Fruit fly (Drosophila melanogaster) whole organism, embryonic: ENCODE data around the gene CG1575.

ENCODE experiments used
- Bdp1 ChIP-seq: fragments of 200-800 bp; sonication (Bioruptor generic); optimal IDR thresholded peaks from 3 replicates; lab custom pipeline; 2016; ENCODE audit warnings: missing biosample characterization, missing genetic modification characterization
- BtbVII ChIP-seq: fragments of 200-800 bp; sonication (Bioruptor generic); optimal IDR thresholded peaks from 3 replicates; lab custom pipeline; 2017; ENCODE audit warnings: missing biosample characterization, mild to moderate bottlenecking, missing genetic modification characterization
- CG11456 ChIP-seq: fragments of 200-800 bp; sonication (Bioruptor generic); IDR thresholded peaks from 3 replicates; pipeline ENCODE4 v1.3.6; 2022; ENCODE audit warnings: missing biosample characterization, missing genetic modification characterization
- CG11696 ChIP-seq: fragments of 200-800 bp; sonication (Bioruptor generic); IDR thresholded peaks from 2 replicates; pipeline ENCODE4 v1.3.6; 2022; ENCODE audit warnings: missing biosample characterization, missing genetic modification characterization
- CG12071 ChIP-seq: fragments of 200-800 bp; sonication (Bioruptor generic); optimal IDR thresholded peaks from 3 replicates; lab custom pipeline; 2018; ENCODE audit warnings: missing biosample characterization, mild to moderate bottlenecking, missing genetic modification characterization
- CG12104 ChIP-seq: fragments of 200-800 bp; sonication (Bioruptor generic); optimal IDR thresholded peaks from 3 replicates; lab custom pipeline; 2016; ENCODE audit warnings: missing biosample characterization, missing genetic modification characterization
- CG12155 ChIP-seq: fragments of 200-800 bp; sonication (Bioruptor generic); optimal IDR thresholded peaks from 3 replicates; lab custom pipeline; 2016; ENCODE audit warnings: missing biosample characterization, missing genetic modification characterization
- CG12744 ChIP-seq: fragments of 200-800 bp; sonication (Bioruptor generic); optimal IDR thresholded peaks from 2 replicates; lab custom pipeline; 2016; ENCODE audit warnings: missing biosample characterization, missing genetic modification characterization
- CG14050 ChIP-seq: fragments of 200-800 bp; sonication (Bioruptor generic); IDR thresholded peaks from 3 replicates; pipeline ENCODE4 v1.3.6; 2022; ENCODE audit warnings: missing biosample characterization, missing genetic modification characterization
- CG14441 ChIP-seq: fragments of 200-800 bp; sonication (Bioruptor generic); IDR thresholded peaks from 2 replicates; pipeline ENCODE4 v1.3.6; 2022; ENCODE audit warnings: missing biosample characterization, missing genetic modification characterization
- CG16813 ChIP-seq: fragments of 200-800 bp; sonication (Bioruptor generic); IDR thresholded peaks from 3 replicates; pipeline ENCODE4 v1.3.6; 2022; ENCODE audit warnings: missing biosample characterization, missing genetic modification characterization; ENCODE audit not compliant: partially characterized antibody
- CG17612 ChIP-seq: fragments of 200-800 bp; sonication (Bioruptor generic); IDR thresholded peaks from 2 replicates; pipeline ENCODE4 v1.3.6; 2022; ENCODE audit warnings: missing biosample characterization, missing genetic modification characterization
- CG18764 ChIP-seq: fragments of 200-800 bp; sonication (Bioruptor generic); optimal IDR thresholded peaks from 3 replicates; lab custom pipeline; 2016; ENCODE audit warnings: missing biosample characterization, missing genetic modification characterization
- CG2202 ChIP-seq: fragments of 200-800 bp; sonication (Bioruptor generic); optimal IDR thresholded peaks from 2 replicates; lab custom pipeline; 2018; ENCODE audit warnings: missing biosample characterization, mild to moderate bottlenecking, missing genetic modification characterization
- CG2678 ChIP-seq: fragments of 200-800 bp; sonication (Bioruptor generic); optimal IDR thresholded peaks from 3 replicates; lab custom pipeline; 2019; ENCODE audit warnings: missing biosample characterization, mild to moderate bottlenecking, missing genetic modification characterization, moderate library complexity
- CG2875 ChIP-seq: fragments of 200-800 bp; sonication (Bioruptor generic); optimal IDR thresholded peaks from 2 replicates; lab custom pipeline; 2017; ENCODE audit warnings: missing biosample characterization, mild to moderate bottlenecking, missing genetic modification characterization, missing genetic modification reagents
- CG4820 ChIP-seq: fragments of 200-800 bp; sonication (Bioruptor generic); optimal IDR thresholded peaks from 3 replicates; lab custom pipeline; 2016; ENCODE audit warnings: missing biosample characterization, missing genetic modification characterization
- CG8388 ChIP-seq: fragments of 200-800 bp; sonication (Bioruptor generic); optimal IDR thresholded peaks from 2 replicates; lab custom pipeline; 2019; ENCODE audit warnings: missing biosample characterization, mild to moderate bottlenecking, missing genetic modification characterization, moderate library complexity
- CG8478 ChIP-seq: fragments of >200 bp; optimal IDR thresholded peaks from 2 replicates; lab custom pipeline; 2018
- CG9797 ChIP-seq: fragments of 200-800 bp; sonication (Bioruptor generic); optimal IDR thresholded peaks from 3 replicates; lab custom pipeline; 2018; ENCODE audit warnings: missing biosample characterization, mild to moderate bottlenecking, missing genetic modification characterization
- Chrac-16 ChIP-seq: fragments of 200-800 bp; sonication (Bioruptor generic); optimal IDR thresholded peaks from 3 replicates; lab custom pipeline; 2016; ENCODE audit warnings: missing biosample characterization, missing genetic modification characterization
- Dip3 ChIP-seq: fragments of 200-800 bp; sonication (Bioruptor generic); optimal IDR thresholded peaks from 3 replicates; lab custom pipeline; 2016; ENCODE audit warnings: missing biosample characterization, missing genetic modification characterization
- Drgx ChIP-seq: fragments of 200-800 bp; sonication (Bioruptor generic); IDR thresholded peaks from 2 replicates; pipeline ENCODE4 v1.3.6; 2022; ENCODE audit warnings: missing biosample characterization, missing genetic modification characterization
- E2f1 ChIP-seq: fragments of 200-800 bp; sonication (Bioruptor generic); IDR thresholded peaks from 2 replicates; pipeline ENCODE4 v1.3.6; 2022; ENCODE audit warnings: missing biosample characterization, missing genetic modification characterization
- E2f2 ChIP-seq: fragments of 200-800 bp; sonication (Bioruptor generic); IDR thresholded peaks from 2 replicates; pipeline ENCODE4 v1.3.6; 2022; ENCODE audit warnings: missing biosample characterization, missing genetic modification characterization
- Hr39 ChIP-seq: fragments of >200 bp; optimal IDR thresholded peaks from 2 replicates; lab custom pipeline; 2017
- Lhr ChIP-seq: fragments of 200-800 bp; sonication (Bioruptor generic); optimal IDR thresholded peaks from 3 replicates; lab custom pipeline; 2017; ENCODE audit warnings: mild to moderate bottlenecking, missing biosample characterization, missing genetic modification reagents, missing genetic modification characterization
- NC2β ChIP-seq: fragments of 200-800 bp; sonication (Bioruptor generic); optimal IDR thresholded peaks from 2 replicates; lab custom pipeline; 2016; ENCODE audit warnings: missing biosample characterization, missing genetic modification characterization
- Nf-YC ChIP-seq: fragments of 200-800 bp; optimal IDR thresholded peaks from 3 replicates; lab custom pipeline; 2019; ENCODE audit warnings: missing biosample characterization, mild to moderate bottlenecking, missing genetic modification characterization, moderate library complexity
- Opbp ChIP-seq: fragments of 200-800 bp; sonication (Bioruptor generic); IDR thresholded peaks from 3 replicates; pipeline ENCODE4 v1.3.6; 2022; ENCODE audit warnings: missing biosample characterization, missing genetic modification characterization; ENCODE audit not compliant: partially characterized antibody
- Poxn ChIP-seq: fragments of 200-800 bp; sonication (Bioruptor generic); IDR thresholded peaks from 2 replicates; pipeline ENCODE4 v1.3.6; 2022; ENCODE audit warnings: missing biosample characterization, missing genetic modification characterization
- Xrp1 ChIP-seq: fragments of 200-800 bp; sonication (Bioruptor generic); IDR thresholded peaks from 2 replicates; pipeline ENCODE4 v1.3.6; 2022; ENCODE audit warnings: missing biosample characterization, missing genetic modification characterization
- ac ChIP-seq: fragments of 200-800 bp; sonication (Bioruptor generic); optimal IDR thresholded peaks from 3 replicates; lab custom pipeline; 2017; ENCODE audit warnings: missing biosample characterization, mild to moderate bottlenecking, missing genetic modification characterization
- bbx ChIP-seq: fragments of 200-800 bp; sonication (Bioruptor generic); IDR thresholded peaks from 2 replicates; pipeline ENCODE4 v1.3.6; 2022; ENCODE audit warnings: missing biosample characterization, missing genetic modification characterization; ENCODE audit not compliant: partially characterized antibody
- cwo ChIP-seq: fragments of 200-800 bp; sonication (Bioruptor generic); optimal IDR thresholded peaks from 3 replicates; lab custom pipeline; 2017; ENCODE audit warnings: missing biosample characterization, missing genetic modification characterization, mild to moderate bottlenecking, moderate library complexity, missing genetic modification reagents
- dimm ChIP-seq: fragments of 200-800 bp; sonication (Bioruptor generic); IDR thresholded peaks from 2 replicates; pipeline ENCODE4 v1.3.6; 2022; ENCODE audit warnings: missing biosample characterization, missing genetic modification characterization
- disco-r ChIP-seq: fragments of 200-800 bp; sonication (Bioruptor generic); optimal IDR thresholded peaks from 2 replicates; lab custom pipeline; 2016; ENCODE audit warnings: missing biosample characterization, missing genetic modification characterization
- dysf ChIP-seq: fragments of 200-800 bp; sonication (Bioruptor generic); IDR thresholded peaks from 3 replicates; pipeline ENCODE4 v1.3.6; 2022; ENCODE audit warnings: missing biosample characterization, missing genetic modification characterization
- exex ChIP-seq: fragments of 200-800 bp; sonication (Bioruptor generic); optimal IDR thresholded peaks from 4 replicates; lab custom pipeline; 2018; ENCODE audit warnings: missing biosample characterization, mild to moderate bottlenecking, missing genetic modification characterization, moderate library complexity
- knrl ChIP-seq: fragments of 200-800 bp; sonication (Bioruptor generic); IDR thresholded peaks from 3 replicates; pipeline ENCODE4 v1.3.6; 2022; ENCODE audit warnings: missing biosample characterization, missing genetic modification characterization; ENCODE audit not compliant: partially characterized antibody
- lbe ChIP-seq: fragments of 200-800 bp; sonication (Bioruptor generic); optimal IDR thresholded peaks from 2 replicates; lab custom pipeline; 2016; ENCODE audit warnings: missing biosample characterization, mild to moderate bottlenecking, missing genetic modification characterization
- otp ChIP-seq: fragments of 200-800 bp; sonication (Bioruptor generic); IDR thresholded peaks from 3 replicates; pipeline ENCODE4, ENCODE4 v1.3.6; 2022; ENCODE audit warnings: missing biosample characterization, missing genetic modification characterization
- ro ChIP-seq: fragments of 200-800 bp; sonication (Bioruptor generic); IDR thresholded peaks from 2 replicates; pipeline ENCODE4 v1.3.6; 2022; ENCODE audit warnings: missing biosample characterization, missing genetic modification characterization
- shn ChIP-seq: fragments of 200-800 bp; sonication (Bioruptor generic); optimal IDR thresholded peaks from 3 replicates; lab custom pipeline; 2016; ENCODE audit warnings: missing biosample characterization, missing genetic modification characterization
- sim ChIP-seq: fragments of 200-800 bp; sonication (Bioruptor generic); IDR thresholded peaks from 2 replicates; pipeline ENCODE4 v1.3.6; 2022; ENCODE audit warnings: missing biosample characterization, missing genetic modification characterization
- sna ChIP-seq: fragments of 200-800 bp; sonication (Bioruptor generic); IDR thresholded peaks from 2 replicates; pipeline ENCODE4 v1.3.6; 2022; ENCODE audit warnings: missing biosample characterization, missing genetic modification characterization; ENCODE audit not compliant: partially characterized antibody
- so ChIP-seq: fragments of 200-800 bp; sonication (Bioruptor generic); IDR thresholded peaks from 3 replicates; pipeline ENCODE4 v1.3.6; 2022; ENCODE audit warnings: missing biosample characterization, missing genetic modification characterization
- tio ChIP-seq: fragments of 200-800 bp; sonication (Bioruptor generic); optimal IDR thresholded peaks from 2 replicates; lab custom pipeline; 2017; ENCODE audit warnings: missing biosample characterization, missing genetic modification characterization, inconsistent platforms
- tna ChIP-seq: fragments of 200-800 bp; sonication (Bioruptor generic); IDR thresholded peaks from 2 replicates; pipeline ENCODE4 v1.3.6; 2022; ENCODE audit warnings: missing biosample characterization, missing genetic modification characterization; ENCODE audit not compliant: partially characterized antibody
- trh ChIP-seq: fragments of 200-800 bp; sonication (Bioruptor generic); optimal IDR thresholded peaks from 2 replicates; lab custom pipeline; 2016; ENCODE audit warnings: missing biosample characterization, missing genetic modification characterization
- vnd ChIP-seq: fragments of 200-800 bp; sonication (Bioruptor generic); IDR thresholded peaks from 3 replicates; pipeline ENCODE4 v1.3.6; 2022; ENCODE audit warnings: missing biosample characterization, missing genetic modification characterization; ENCODE audit not compliant: partially characterized antibody

The CG1575 gene

dm6 chrX:8157294-8157693 lies 40.5 kb downstream of the CG1575 start, which contains the start of the genes Traf6 and GIIIspla2 (continued):
- TF ChIP-seq dysf (GFP tag; lab: Robert Waterston, UW) = peak; percentile 88
- peak; percentile 50 for TF ChIP-seq cwo
- peak; percentile 60 for TF ChIP-seq lbe (GFP tag; lab: Kevin White, UChicago)
- TF ChIP-seq CG2875 = peak; percentile 8
- TF ChIP-seq CG18764 (GFP tag; lab: Kevin White, UChicago) = peak; percentile 43
- peak; percentile 60 for TF ChIP-seq Chrac-16 (GFP tag; lab: Kevin White, UChicago)
- TF ChIP-seq CG17612 (GFP tag; lab: Robert Waterston, UW) = peak; percentile 27; the same call in 1 of the 2 replicates
- 0 out of 2 replicates have a peak, but pooled peaks have one; percentile 40 for TF ChIP-seq sna (GFP tag; lab: Robert Waterston, UW)
- TF ChIP-seq Nf-YC (tag; lab: Kevin White, UChicago) = peak; percentile 73
- TF ChIP-seq exex = no peak
- peak; percentile 54 for TF ChIP-seq Lhr (GFP tag; lab: Kevin White, UChicago)
- peak; percentile 60 for TF ChIP-seq CG12104 (GFP tag; lab: Kevin White, UChicago)
- TF ChIP-seq CG14050 (GFP tag; lab: Robert Waterston, UW) = peak; percentile 72
- peak; percentile 42 for TF ChIP-seq CG4820 (GFP tag; lab: Kevin White, UChicago)
- peak; percentile 31 for TF ChIP-seq disco-r (GFP tag; lab: Kevin White, UChicago)
- peak; percentile 29; the same call in 1 of the 2 replicates for TF ChIP-seq Poxn
- peak; percentile 67 for TF ChIP-seq Drgx (GFP tag; lab: Robert Waterston, UW)
- no peak for TF ChIP-seq vnd (GFP tag; lab: Robert Waterston, UW)
- TF ChIP-seq tna (GFP tag; lab: Robert Waterston, UW) = no peak
- TF ChIP-seq CG11456 (GFP tag; lab: Robert Waterston, UW) = peak; percentile 71; the same call in 2 of the 3 replicates
- TF ChIP-seq ro (GFP tag; lab: Robert Waterston, UW) = 0 out of 2 replicates have a peak, but pooled peaks have one; percentile 30
- no peak for TF ChIP-seq CG2202 (tag; lab: Kevin White, UChicago)
- no peak for TF ChIP-seq trh (GFP tag; lab: Kevin White, UChicago)
- TF ChIP-seq CG12155 (GFP tag; lab: Kevin White, UChicago) = peak; percentile 77
- peak; percentile 79 for TF ChIP-seq CG8388 (GFP tag; lab: Kevin White, UChicago)
- peak; percentile 30; the same call in 1 of the 2 replicates for TF ChIP-seq CG11696 (GFP tag; lab: Robert Waterston, UW)
- TF ChIP-seq NC2β (GFP tag; lab: Kevin White, UChicago) = peak; percentile 44
- peak; percentile 74 for TF ChIP-seq E2f2 (GFP tag; lab: Robert Waterston, UW)
- TF ChIP-seq bbx = no peak
- no peak for TF ChIP-seq dimm
- TF ChIP-seq Dip3 (GFP tag; lab: Kevin White, UChicago) = peak; percentile 77
- TF ChIP-seq CG9797 (GFP tag; lab: Kevin White, UChicago) = peak; percentile 45
- TF ChIP-seq tio (GFP tag; lab: Kevin White, UChicago) = no peak
- peak; percentile 31 for TF ChIP-seq BtbVII (GFP tag; lab: Kevin White, UChicago)
- TF ChIP-seq CG2678 (tag; lab: Kevin White, UChicago) = no peak
- no peak for TF ChIP-seq Hr39 (lab: Kevin White, UChicago)
- TF ChIP-seq shn = peak; percentile 77
- peak; percentile 78 for TF ChIP-seq CG14441 (GFP tag; lab: Robert Waterston, UW)
- TF ChIP-seq knrl (GFP tag; lab: Robert Waterston, UW) = peak; percentile 50; the same call in 1 of the 3 replicates
- TF ChIP-seq so (GFP tag; lab: Robert Waterston, UW) = peak; percentile 77; the same call in 2 of the 3 replicates
- 0 out of 2 replicates have a peak, but pooled peaks have one; percentile 48 for TF ChIP-seq sim (GFP tag; lab: Robert Waterston, UW)
- TF ChIP-seq Opbp (GFP tag; lab: Robert Waterston, UW) = 0 out of 3 replicates have a peak, but pooled peaks have one; percentile 10
- peak; percentile 14 for TF ChIP-seq CG12744
- TF ChIP-seq Bdp1 = peak; percentile 74
- TF ChIP-seq CG8478 (lab: Kevin White, UChicago) = no peak
- TF ChIP-seq CG12071 (GFP tag; lab: Kevin White, UChicago) = peak; percentile 31
- peak; percentile 44; the same call in 1 of the 3 replicates for TF ChIP-seq CG16813 (GFP tag; lab: Robert Waterston, UW)
- no peak for TF ChIP-seq ac (GFP tag; lab: Kevin White, UChicago)
- peak; percentile 81 for TF ChIP-seq E2f1 (GFP tag; lab: Robert Waterston, UW)
- 0 out of 3 replicates have a peak, but pooled peaks have one; percentile 24 for TF ChIP-seq otp (GFP tag; lab: Robert Waterston, UW)
- TF ChIP-seq Xrp1 = peak; percentile 81
